Fruit fly (Drosophila melanogaster): ENCODE results near the gene CG16984.

Gene CG16984

dm6 chr3L:2572907-2573591 is 22.5 kb upstream of the CG16984 start:
- TF ChIP-seq CG32264 (GFP tag; optimal IDR thresholded peaks at IDR 0.05) (peak; percentile 3), fru (GFP tag; optimal IDR thresholded peaks at IDR 0.05) (no peak), usp (GFP tag; optimal IDR thresholded peaks at IDR 0.05) (no peak), Jra (GFP tag; optimal IDR thresholded peaks at IDR 0.05) (peak; percentile 42), dl (GFP tag; optimal IDR thresholded peaks at IDR 0.05; ENCODE audit: insufficient read depth in 1 of 2, partially characterized antibody in 2 of 2) (no peak), Vsx2 (GFP tag; optimal IDR thresholded peaks at IDR 0.05; ENCODE audit: partially characterized antibody) (no peak), sage (GFP tag; optimal IDR thresholded peaks at IDR 0.05) (peak; percentile 68), brk (GFP tag; optimal IDR thresholded peaks at IDR 0.05) (peak; percentile 64), Hr78 (GFP tag; optimal IDR thresholded peaks at IDR 0.05) (no peak), h (GFP tag; optimal IDR thresholded peaks at IDR 0.05) (peak; percentile 25), Hr83 (GFP tag; optimal IDR thresholded peaks at IDR 0.05; ENCODE audit: poor library complexity, severe bottlenecking) (peak; percentile 53), Sp1 (GFP tag; optimal IDR thresholded peaks at IDR 0.05) (peak; percentile 28), lola (GFP tag; optimal IDR thresholded peaks at IDR 0.05) (no peak), Mio (GFP tag; optimal IDR thresholded peaks at IDR 0.05) (no peak), Rel (GFP tag; optimal IDR thresholded peaks at IDR 0.05) (peak; percentile 26), Rel (tag; optimal IDR thresholded peaks at IDR 0.05) (peak; percentile 88), foxo (GFP tag; optimal IDR thresholded peaks at IDR 0.05) (peak in 1 of 2 experiments; percentile 8), tai (GFP tag; optimal IDR thresholded peaks at IDR 0.05) (peak; percentile 50), dsf (GFP tag; optimal IDR thresholded peaks at IDR 0.05; ENCODE audit: borderline replicate concordance) (no peak), N (GFP tag; optimal IDR thresholded peaks at IDR 0.05) (no peak), dmrt93B (GFP tag; optimal IDR thresholded peaks at IDR 0.05) (no peak), Dif (GFP tag; optimal IDR thresholded peaks at IDR 0.05; ENCODE audit: partially characterized antibody) (no peak), Abd-B (GFP tag; optimal IDR thresholded peaks at IDR 0.05) (no peak), br (GFP tag; optimal IDR thresholded peaks at IDR 0.05) (peak; percentile 41), pan (optimal IDR thresholded peaks at IDR 0.05) (no peak), rgr (GFP tag; optimal IDR thresholded peaks at IDR 0.05) (peak; percentile 64), Hnf4 (GFP tag; optimal IDR thresholded peaks at IDR 0.05) (peak; percentile 73), sv (GFP tag; optimal IDR thresholded peaks at IDR 0.05) (no peak)

dm6 chr3L:2574716-2575115 is 20.9 kb upstream of the CG16984 start:
- TF ChIP-seq dmrt93B (GFP tag; optimal IDR thresholded peaks at IDR 0.05): no peak
- TF ChIP-seq Vsx2 (GFP tag; optimal IDR thresholded peaks at IDR 0.05; ENCODE audit: partially characterized antibody): no peak
- no peak for TF ChIP-seq sv (GFP tag; optimal IDR thresholded peaks at IDR 0.05)
- no peak for TF ChIP-seq GATAd (GFP tag; optimal IDR thresholded peaks at IDR 0.05)

dm6 chr3L:2575240-2575639 is 20.3 kb upstream of the CG16984 start:
- TF ChIP-seq dl (GFP tag; optimal IDR thresholded peaks at IDR 0.05; ENCODE audit: insufficient read depth in 1 of 2, partially characterized antibody in 2 of 2) (no peak), Hr78 (GFP tag; optimal IDR thresholded peaks at IDR 0.05) (no peak), sage (GFP tag; optimal IDR thresholded peaks at IDR 0.05) (no peak), foxo (GFP tag; optimal IDR thresholded peaks at IDR 0.05) (no peak), CG9705 (GFP tag; optimal IDR thresholded peaks at IDR 0.05) (no peak), fru (GFP tag; optimal IDR thresholded peaks at IDR 0.05) (no peak), Rel (GFP tag; optimal IDR thresholded peaks at IDR 0.05) (no peak), Rel (tag; optimal IDR thresholded peaks at IDR 0.05) (no peak), jim (GFP tag; optimal IDR thresholded peaks at IDR 0.05) (no peak), Jra (GFP tag; optimal IDR thresholded peaks at IDR 0.05) (no peak), GATAd (GFP tag; optimal IDR thresholded peaks at IDR 0.05) (no peak), h (GFP tag; optimal IDR thresholded peaks at IDR 0.05) (no peak), sv (GFP tag; optimal IDR thresholded peaks at IDR 0.05) (no peak), woc (GFP tag; optimal IDR thresholded peaks at IDR 0.05) (no peak)

DNA sequence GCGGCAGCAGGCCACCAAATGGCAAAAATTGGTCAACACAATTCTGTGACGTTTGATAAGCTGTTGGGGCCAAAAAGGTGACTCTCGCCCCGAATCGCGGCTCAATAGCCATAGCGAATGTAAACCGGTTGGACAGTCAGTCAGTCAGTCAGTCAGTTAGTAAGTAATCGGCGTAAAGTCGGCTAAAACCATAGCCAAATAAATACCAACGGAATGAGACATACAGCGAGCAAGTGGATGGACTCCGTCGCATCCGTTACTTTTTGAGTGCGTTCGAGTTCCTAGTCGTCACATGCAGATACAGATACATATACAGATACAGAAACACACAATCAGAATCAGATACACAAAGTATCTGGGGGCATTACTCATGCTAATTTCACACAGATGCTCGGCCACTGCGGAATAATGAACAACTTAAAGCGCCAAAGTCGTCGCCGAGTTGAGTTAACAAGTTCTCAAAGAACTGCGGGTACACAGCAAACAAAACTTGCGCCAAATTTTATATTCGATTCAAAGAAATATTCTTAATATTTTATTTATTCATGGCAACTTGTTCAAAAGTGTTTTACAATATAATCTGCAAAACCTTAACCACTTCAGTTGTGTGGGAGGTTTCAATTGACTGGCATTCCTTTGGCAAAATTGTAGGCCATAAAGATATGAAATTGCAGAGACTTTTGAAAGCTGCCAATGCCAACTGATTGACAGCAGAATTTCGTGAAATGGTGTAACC is 18.3 kb upstream of the CG16984 start:
- no peak for TF ChIP-seq h (GFP tag; optimal IDR thresholded peaks at IDR 0.05)
- TF ChIP-seq HLH106 (tag; optimal IDR thresholded peaks at IDR 0.05): no peak
- no peak for TF ChIP-seq Sp1 (GFP tag; optimal IDR thresholded peaks at IDR 0.05)
- TF ChIP-seq Vsx2 (GFP tag; optimal IDR thresholded peaks at IDR 0.05; ENCODE audit: partially characterized antibody): no peak
- TF ChIP-seq psq (GFP tag; optimal IDR thresholded peaks at IDR 0.05): no peak
- TF ChIP-seq dsf (GFP tag; optimal IDR thresholded peaks at IDR 0.05; ENCODE audit: borderline replicate concordance): no peak
- TF ChIP-seq fru (GFP tag; optimal IDR thresholded peaks at IDR 0.05): peak; percentile 26
- TF ChIP-seq brk (GFP tag; optimal IDR thresholded peaks at IDR 0.05): peak; percentile 15
- no peak for TF ChIP-seq Dfd (GFP tag; optimal IDR thresholded peaks at IDR 0.05)
- peak; percentile 11 for TF ChIP-seq sage (GFP tag; optimal IDR thresholded peaks at IDR 0.05)
- no peak for TF ChIP-seq OdsH (GFP tag; optimal IDR thresholded peaks at IDR 0.05)

All from whole organism, wandering third instar larva.